Worm (Caenorhabditis elegans) whole organism, L1 larva: ENCODE measurements around the gene ttr-22.

Experiments
- C34B4.2 ChIP-seq: sonication (generic microtip); optimal IDR thresholded peaks from 2 replicates; lab custom pipeline; 2017; ENCODE audit warnings: mild to moderate bottlenecking, missing genetic modification characterization, missing compliant biosample characterization
- F16B12.6 ChIP-seq: fragments of 150-350 bp; optimal IDR thresholded peaks from 2 replicates; lab custom pipeline; 2014; ENCODE audit warnings: missing biosample characterization, missing genetic modification characterization
- Y116A8C.19 ChIP-seq: sonication (generic microtip); optimal IDR thresholded peaks from 2 replicates; lab custom pipeline; 2016; ENCODE audit warnings: missing compliant biosample characterization, missing genetic modification characterization, borderline replicate concordance
- aha-1 ChIP-seq: fragments of 150-350 bp; optimal IDR thresholded peaks from 2 replicates; lab custom pipeline; 2014; ENCODE audit warnings: missing biosample characterization, missing genetic modification characterization
- alr-1 ChIP-seq: fragments of 200-800 bp; sonication (Bioruptor generic); optimal IDR thresholded peaks from 2 replicates; lab custom pipeline; 2018; ENCODE audit warnings: borderline replicate concordance, mild to moderate bottlenecking, missing genetic modification characterization, missing compliant biosample characterization
- ceh-88 ChIP-seq: fragments of 200-800 bp; sonication (Bioruptor generic); IDR thresholded peaks from 2 replicates; pipeline ENCODE4 v1.3.6; 2022; ENCODE audit warnings: missing genetic modification characterization, missing compliant biosample characterization
- dsc-1 ChIP-seq: sonication (generic microtip); optimal IDR thresholded peaks from 2 replicates; lab custom pipeline; 2016; ENCODE audit warnings: mild to moderate bottlenecking, missing genetic modification characterization, missing compliant biosample characterization
- ets-5 ChIP-seq: fragments of 200-800 bp; sonication (Bioruptor generic); IDR thresholded peaks from 2 replicates; pipeline ENCODE4 v1.3.6; 2022; ENCODE audit warnings: missing genetic modification characterization, missing compliant biosample characterization
- fkh-10 ChIP-seq: sonication (generic microtip); optimal IDR thresholded peaks from 2 replicates; lab custom pipeline; 2017; ENCODE audit warnings: missing biosample characterization, missing genetic modification reagents, missing genetic modification characterization
- fkh-8 ChIP-seq: sonication (generic microtip); optimal IDR thresholded peaks from 2 replicates; lab custom pipeline; 2016; ENCODE audit warnings: mild to moderate bottlenecking, missing genetic modification characterization, missing compliant biosample characterization
- fos-1 ChIP-seq: fragments of 150-350 bp; optimal IDR thresholded peaks from 2 replicates; lab custom pipeline; 2014; ENCODE audit warnings: missing biosample characterization, missing genetic modification characterization
- hlh-4 ChIP-seq: sonication (generic microtip); optimal IDR thresholded peaks from 2 replicates; lab custom pipeline; 2016; ENCODE audit warnings: mild to moderate bottlenecking, missing genetic modification characterization, missing compliant biosample characterization
- hpl-2 ChIP-seq: fragments of 150-350 bp; optimal IDR thresholded peaks from 2 replicates; lab custom pipeline; 2014; ENCODE audit warnings: missing biosample characterization, missing genetic modification reagents, missing genetic modification characterization
- isw-1 ChIP-seq: fragments of 200-800 bp; sonication (Bioruptor generic); IDR thresholded peaks from 2 replicates; pipeline ENCODE4 v1.3.6; 2022; ENCODE audit warnings: missing genetic modification characterization, missing compliant biosample characterization
- lin-15B ChIP-seq: fragments of 150-350 bp; sonication (generic microtip); optimal IDR thresholded peaks from 3 replicates; lab custom pipeline; 2014; ENCODE audit warnings: missing biosample characterization, missing genetic modification characterization
- lin-39 ChIP-seq: fragments of 150-350 bp; optimal IDR thresholded peaks from 2 replicates; lab custom pipeline; 2014; ENCODE audit warnings: missing biosample characterization, missing genetic modification reagents, missing genetic modification characterization
- lsy-2 ChIP-seq, 2 experiments: fragments of 150-350 bp; optimal IDR thresholded peaks; 2 replicates each; lab custom pipeline; 2014; ENCODE audit warnings: missing biosample characterization in 2 of 2, missing genetic modification characterization in 2 of 2
- mab-9 ChIP-seq: fragments of 200-800 bp; sonication (Bioruptor generic); IDR thresholded peaks from 2 replicates; pipeline ENCODE4 v1.3.6; 2022; ENCODE audit warnings: missing genetic modification reagents, missing genetic modification characterization, missing compliant biosample characterization
- mdl-1 ChIP-seq, 2 experiments: fragments of 150-350 bp; optimal IDR thresholded peaks; 2 replicates each; lab custom pipeline; 2014 to 2017; ENCODE audit warnings: missing biosample characterization in 2 of 2, missing genetic modification characterization in 2 of 2, inconsistent platforms in 1 of 2
- mep-1 ChIP-seq: fragments of 150-350 bp; optimal IDR thresholded peaks from 2 replicates; lab custom pipeline; 2014; ENCODE audit warnings: missing biosample characterization, missing genetic modification characterization
- nhr-71 ChIP-seq: sonication (generic microtip); optimal IDR thresholded peaks from 2 replicates; lab custom pipeline; 2016; ENCODE audit warnings: mild to moderate bottlenecking, missing genetic modification characterization, moderate library complexity, missing compliant biosample characterization
- nhr-76 ChIP-seq: sonication (generic microtip); optimal IDR thresholded peaks from 2 replicates; lab custom pipeline; 2017; ENCODE audit warnings: missing biosample characterization, missing genetic modification characterization
- nhr-85 ChIP-seq: sonication (generic microtip); peaks from one replicate; lab custom pipeline; 2016; ENCODE audit warnings: missing genetic modification characterization, inconsistent platforms, missing compliant biosample characterization
- nhr-90 ChIP-seq: sonication (generic microtip); optimal IDR thresholded peaks from 2 replicates; lab custom pipeline; 2016; ENCODE audit warnings: mild to moderate bottlenecking, missing genetic modification characterization, missing compliant biosample characterization; ENCODE audit not compliant: poor library complexity
- pag-3 ChIP-seq: sonication (generic microtip); optimal IDR thresholded peaks from 2 replicates; lab custom pipeline; 2017; ENCODE audit warnings: missing genetic modification characterization, mild to moderate bottlenecking, missing compliant biosample characterization, antibody characterized with exemption, borderline replicate concordance; ENCODE audit not compliant: insufficient read depth
- pax-3 ChIP-seq: fragments of 200-800 bp; sonication (Bioruptor generic); optimal IDR thresholded peaks from 2 replicates; lab custom pipeline; 2018; ENCODE audit warnings: mild to moderate bottlenecking, missing genetic modification characterization, moderate library complexity, missing compliant biosample characterization
- pqm-1 ChIP-seq: sonication (generic microtip); optimal IDR thresholded peaks from 3 replicates; lab custom pipeline; 2017; ENCODE audit warnings: missing biosample characterization, missing genetic modification characterization
- snpc-4 ChIP-seq: fragments of 150-350 bp; optimal IDR thresholded peaks from 2 replicates; lab custom pipeline; 2014; ENCODE audit warnings: missing biosample characterization, missing genetic modification characterization
- snu-23 ChIP-seq: sonication (generic microtip); optimal IDR thresholded peaks from 2 replicates; lab custom pipeline; 2016; ENCODE audit warnings: missing genetic modification characterization, missing compliant biosample characterization
- sox-4 ChIP-seq: sonication (generic microtip); optimal IDR thresholded peaks from 2 replicates; lab custom pipeline; 2016; ENCODE audit warnings: missing genetic modification characterization, missing compliant biosample characterization
- sup-37 ChIP-seq: fragments of 200-800 bp; sonication (Bioruptor generic); optimal IDR thresholded peaks from 2 replicates; lab custom pipeline; 2018; ENCODE audit warnings: mild to moderate bottlenecking, missing genetic modification characterization, missing compliant biosample characterization
- swsn-7 ChIP-seq: sonication (generic microtip); optimal IDR thresholded peaks from 2 replicates; lab custom pipeline; 2016; ENCODE audit warnings: missing genetic modification characterization, missing compliant biosample characterization
- tbx-2 ChIP-seq: sonication (generic microtip); optimal IDR thresholded peaks from 2 replicates; lab custom pipeline; 2016; ENCODE audit warnings: missing genetic modification characterization, missing compliant biosample characterization
- unc-30 ChIP-seq: sonication (generic microtip); optimal IDR thresholded peaks from 2 replicates; lab custom pipeline; 2017; ENCODE audit warnings: missing biosample characterization, missing genetic modification characterization
- unc-86 ChIP-seq: sonication (generic microtip); optimal IDR thresholded peaks from 2 replicates; lab custom pipeline; 2016; ENCODE audit warnings: missing genetic modification characterization, missing compliant biosample characterization
- vab-15 ChIP-seq: sonication (generic microtip); optimal IDR thresholded peaks from 2 replicates; lab custom pipeline; 2017; ENCODE audit warnings: missing genotype, mild to moderate bottlenecking, missing genetic modification characterization, missing compliant biosample characterization

The ttr-22 gene

ce11 chrV:12252272-12252671 is 11.0 kb downstream of the ttr-22 start, which contains the start of gene lrx-1:
Gene lrx-1, plus strand, starts transcription at chrV:12252572.
- TF ChIP-seq snpc-4 (tag; lab: Kevin White, UChicago) (no peak), aha-1 (tag; lab: Kevin White, UChicago) (no peak), mep-1 (tag; lab: Kevin White, UChicago) (no peak), sup-37 (GFP tag; lab: Kevin White, UChicago) (no peak), hlh-4 (tag; lab: Kevin White, UChicago) (no peak), lsy-2 (tag; optimal IDR thresholded peaks at IDR 0.05; lab: Kevin White, UChicago) (no peak), C34B4.2 (tag; lab: Kevin White, UChicago) (no peak), pqm-1 (tag; lab: Kevin White, UChicago) (no peak), F16B12.6 (tag; lab: Kevin White, UChicago) (no peak), nhr-71 (tag; lab: Kevin White, UChicago) (no peak), snu-23 (GFP tag; lab: Kevin White, UChicago) (no peak), vab-15 (tag; lab: Kevin White, UChicago) (no peak)

- TF ChIP-seq swsn-7 (tag; lab: Kevin White, UChicago) (no peak), hlh-4 (tag; lab: Kevin White, UChicago) (no peak), sup-37 (GFP tag; lab: Kevin White, UChicago) (no peak), pax-3 (tag; lab: Kevin White, UChicago) (no peak), pag-3 (tag; lab: Kevin White, UChicago) (no peak), ceh-88 (GFP tag; lab: Robert Waterston, UW) (no peak), hpl-2 (GFP tag; lab: Kevin White, UChicago) (no peak), mab-9 (GFP tag; lab: Robert Waterston, UW) (no peak), Y116A8C.19 (tag; lab: Kevin White, UChicago) (no peak), nhr-76 (no peak), mep-1 (tag; lab: Kevin White, UChicago) (no peak), nhr-90 (no peak), isw-1 (GFP tag; lab: Robert Waterston, UW) (no peak), lin-39 (tag; lab: Kevin White, UChicago) (no peak), mdl-1 (tag; optimal IDR thresholded peaks at IDR 0.05; lab: Kevin White, UChicago) (no peak), snpc-4 (tag; lab: Kevin White, UChicago) (no peak), fkh-10 (no peak)
These were observed 14.1 kb downstream of the ttr-22 start, which contains the start of gene T04H1.12 for ce11 chrV:12255343-12255742. Gene T04H1.12, plus strand, starts transcription at chrV:12255643.

- TF ChIP-seq ets-5 (GFP tag; lab: Robert Waterston, UW), result no peak
- TF ChIP-seq nhr-85 (tag; lab: Kevin White, UChicago), result peak; percentile 45
These were observed 15.2 kb downstream of the ttr-22 start, which contains the start of gene ugt-55 for ce11 chrV:12256398-12256797. Gene ugt-55, plus strand, starts transcription at chrV:12256698.

ce11 chrV:12258922-12259321 is 17.7 kb downstream of the ttr-22 start, which contains the start of gene ugt-56:
Gene ugt-56, plus strand, starts transcription at chrV:12258982.
- no peak for TF ChIP-seq lin-15B
- no peak for TF ChIP-seq sox-4 (tag; lab: Kevin White, UChicago)
- TF ChIP-seq pax-3 (tag; lab: Kevin White, UChicago), result peak; percentile 28
- peak; percentile 40 for TF ChIP-seq dsc-1 (tag; lab: Kevin White, UChicago)
- TF ChIP-seq fos-1, result no peak
- TF ChIP-seq unc-86, result no peak
- no peak for TF ChIP-seq C34B4.2 (tag; lab: Kevin White, UChicago)
- no peak for TF ChIP-seq tbx-2
- TF ChIP-seq fkh-8 (tag; lab: Kevin White, UChicago), result peak; percentile 13
- no peak for TF ChIP-seq alr-1 (tag; lab: Kevin White, UChicago)
- no peak for TF ChIP-seq nhr-90
- TF ChIP-seq lin-39 (tag; lab: Kevin White, UChicago), result no peak
- TF ChIP-seq unc-30 (tag; lab: Kevin White, UChicago), result no peak
- no peak for TF ChIP-seq fkh-10
